Worm (Caenorhabditis elegans) whole organism, L3 larva: ENCODE data around the gene lin-3.

ENCODE experiments used
- aly-2 ChIP-seq: fragments of 150-350 bp; optimal IDR thresholded peaks from 2 replicates; lab custom pipeline; 2014; ENCODE audit warnings: missing biosample characterization, missing genetic modification characterization
- ceh-82 ChIP-seq: fragments of 150-350 bp; optimal IDR thresholded peaks from 2 replicates; lab custom pipeline; 2014; ENCODE audit warnings: missing biosample characterization, missing genetic modification characterization
- egl-5 ChIP-seq: fragments of 150-350 bp; optimal IDR thresholded peaks from 2 replicates; lab custom pipeline; 2017; ENCODE audit warnings: missing biosample characterization, missing genetic modification reagents, missing genetic modification characterization, inconsistent platforms
- nhr-12 ChIP-seq: fragments of 150-350 bp; optimal IDR thresholded peaks from 2 replicates; lab custom pipeline; 2014; ENCODE audit warnings: missing biosample characterization, missing genetic modification characterization
- skn-1 ChIP-seq: fragments of 150-350 bp; optimal IDR thresholded peaks from 2 replicates; lab custom pipeline; 2014; ENCODE audit warnings: missing biosample characterization, missing genetic modification characterization
- snpc-4 ChIP-seq: fragments of 150-350 bp; optimal IDR thresholded peaks from 2 replicates; lab custom pipeline; 2014; ENCODE audit warnings: missing biosample characterization, missing genetic modification characterization
- tbx-2 ChIP-seq: sonication (generic microtip); optimal IDR thresholded peaks from 2 replicates; lab custom pipeline; 2016; ENCODE audit warnings: mild to moderate bottlenecking, missing genetic modification characterization, missing compliant biosample characterization

ce11 chrIV:11092502-11093080 lies 38.5 kb downstream of the lin-3 start, which contains the start of gene bcc-1:
- TF ChIP-seq egl-5 (tag; lab: Kevin White, UChicago) (no peak), nhr-12 (tag; lab: Kevin White, UChicago) (no peak), skn-1 (tag; lab: Kevin White, UChicago) (no peak), aly-2 (tag; lab: Kevin White, UChicago) (no peak), tbx-2 (tag; lab: Kevin White, UChicago) (no peak), ceh-82 (tag; lab: Kevin White, UChicago) (no peak), snpc-4 (tag; lab: Kevin White, UChicago) (no peak)
